Worm (Caenorhabditis elegans): ENCODE measurements around the gene Y1A5A.1.

DNA sequence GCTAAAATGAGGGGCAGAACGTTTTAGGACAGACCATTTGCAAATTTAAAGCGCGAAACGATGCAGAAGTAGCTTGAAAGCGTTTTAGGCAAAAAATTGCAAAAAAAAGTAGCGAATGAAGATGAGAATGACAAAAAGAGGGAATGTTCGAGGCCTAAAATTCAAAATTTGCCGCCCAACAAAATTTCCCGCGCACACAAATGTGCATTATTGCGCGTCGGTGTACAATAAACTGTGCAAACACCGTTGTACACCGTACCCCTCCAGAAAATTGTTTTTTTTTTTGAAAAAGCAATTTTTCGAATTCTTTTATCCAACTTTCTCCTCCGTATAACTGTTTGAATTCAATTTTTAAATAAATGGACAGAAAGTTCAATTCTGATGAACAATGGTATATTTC lies 33.3 kb upstream of the Y1A5A.1 start, which contains the start of gene snpc-3.4:
- no peak for TF ChIP-seq unc-62 (GFP tag; optimal IDR thresholded peaks at IDR 0.05)
- no peak for TF ChIP-seq ZK546.5 (tag; optimal IDR thresholded peaks at IDR 0.05)
- no peak for TF ChIP-seq ama-1 (optimal IDR thresholded peaks at IDR 0.05)
- TF ChIP-seq nhr-76 (tag; optimal IDR thresholded peaks at IDR 0.05): no peak
- TF ChIP-seq R02D3.7 (tag; optimal IDR thresholded peaks at IDR 0.05): no peak
